Fruit fly (Drosophila melanogaster): ENCODE measurements around the gene CG7702.

CG7702 gene

dm6 chr3R:18671112-18671729, 2.0 kb downstream of the CG7702 start, which contains the start of gene CG31230:
Gene CG31230 (plus strand): TSS chr3R:18671679.
- no peak for TF ChIP-seq jim (GFP tag; optimal IDR thresholded peaks at IDR 0.05)

- TF ChIP-seq GATAd (GFP tag; optimal IDR thresholded peaks at IDR 0.05): no peak
- TF ChIP-seq Dfd (GFP tag; optimal IDR thresholded peaks at IDR 0.05): no peak
- TF ChIP-seq foxo (GFP tag; optimal IDR thresholded peaks at IDR 0.05): no peak
- TF ChIP-seq Myc (optimal IDR thresholded peaks at IDR 0.05): peak; percentile 80
- TF ChIP-seq ey (GFP tag; optimal IDR thresholded peaks at IDR 0.05): no peak
- no peak for TF ChIP-seq CG32264 (GFP tag; optimal IDR thresholded peaks at IDR 0.05)
These were observed 8.3 kb downstream of the CG7702 start, which contains the start of the genes dind and CG7706 for dm6 chr3R:18677500-18677940. Gene dind (minus strand): TSS chr3R:18677539. Gene CG7706 (plus strand): TSS chr3R:18677818.

dm6 chr3R:18680332-18680731, 11.1 kb downstream of the CG7702 start, which contains the start of the genes CG46318 and ChT:
Gene CG46318 (plus strand): TSS chr3R:18680604.
Gene ChT (plus strand): TSS chr3R:18680604.
- TF ChIP-seq psq (GFP tag; optimal IDR thresholded peaks at IDR 0.05): no peak
- TF ChIP-seq br (GFP tag; optimal IDR thresholded peaks at IDR 0.05): no peak
- no peak for TF ChIP-seq rgr (GFP tag; optimal IDR thresholded peaks at IDR 0.05)
- no peak for TF ChIP-seq CG32264 (GFP tag; optimal IDR thresholded peaks at IDR 0.05)

DNA sequence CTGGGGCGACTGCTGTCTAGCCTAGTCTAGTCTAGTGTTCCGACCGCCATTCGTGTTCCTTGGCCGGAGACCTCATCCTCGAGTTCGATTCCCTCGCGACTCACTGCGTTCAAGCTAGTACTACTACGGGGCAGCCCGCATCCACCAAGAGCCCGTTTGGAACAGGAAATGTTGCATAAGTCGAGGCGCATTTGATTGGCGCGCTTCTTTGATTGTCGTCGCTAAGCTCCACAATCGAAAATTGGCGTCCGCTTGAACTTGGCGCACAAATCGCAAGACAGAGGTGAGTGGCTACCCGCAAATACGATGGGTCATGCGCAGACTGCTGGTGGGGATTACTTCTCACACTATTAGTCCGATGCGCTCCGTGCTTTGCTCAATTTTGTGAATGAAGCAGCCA, 11.9 kb downstream of the CG7702 start:
- TF ChIP-seq N (GFP tag; optimal IDR thresholded peaks at IDR 0.05): no peak
- TF ChIP-seq dmrt93B (GFP tag; optimal IDR thresholded peaks at IDR 0.05): no peak
- no peak for TF ChIP-seq Hr83 (GFP tag; optimal IDR thresholded peaks at IDR 0.05; ENCODE audit: poor library complexity, severe bottlenecking)
- TF ChIP-seq CG9705 (GFP tag; optimal IDR thresholded peaks at IDR 0.05): no peak
- no peak for TF ChIP-seq CrebA (GFP tag; optimal IDR thresholded peaks at IDR 0.05; ENCODE audit: borderline replicate concordance)
- no peak for TF ChIP-seq Jra (GFP tag; optimal IDR thresholded peaks at IDR 0.05)
- TF ChIP-seq OdsH (GFP tag; optimal IDR thresholded peaks at IDR 0.05): no peak
- no peak for TF ChIP-seq Myc (optimal IDR thresholded peaks at IDR 0.05)
- TF ChIP-seq tai (GFP tag; optimal IDR thresholded peaks at IDR 0.05): no peak
- no peak for TF ChIP-seq sv (GFP tag; optimal IDR thresholded peaks at IDR 0.05)

dm6 chr3R:18692619-18693018, 23.4 kb downstream of the CG7702 start, which contains the start of gene Muc91C:
Gene Muc91C (minus strand): TSS chr3R:18692719.
- TF ChIP-seq Hnf4 (GFP tag; optimal IDR thresholded peaks at IDR 0.05) (no peak), tai (GFP tag; optimal IDR thresholded peaks at IDR 0.05) (no peak), Myc (optimal IDR thresholded peaks at IDR 0.05) (no peak), ey (GFP tag; optimal IDR thresholded peaks at IDR 0.05) (no peak), rgr (GFP tag; optimal IDR thresholded peaks at IDR 0.05) (no peak), Sp1 (GFP tag; optimal IDR thresholded peaks at IDR 0.05) (no peak), brk (GFP tag; optimal IDR thresholded peaks at IDR 0.05) (no peak), CG9705 (GFP tag; optimal IDR thresholded peaks at IDR 0.05) (no peak), HLH106 (tag; optimal IDR thresholded peaks at IDR 0.05) (no peak), Abd-B (GFP tag; optimal IDR thresholded peaks at IDR 0.05) (no peak), sage (GFP tag; optimal IDR thresholded peaks at IDR 0.05) (no peak), Hr83 (GFP tag; optimal IDR thresholded peaks at IDR 0.05; ENCODE audit: poor library complexity, severe bottlenecking) (no peak), Jra (GFP tag; optimal IDR thresholded peaks at IDR 0.05) (no peak), lola (GFP tag; optimal IDR thresholded peaks at IDR 0.05) (no peak), pan (optimal IDR thresholded peaks at IDR 0.05) (no peak), psq (GFP tag; optimal IDR thresholded peaks at IDR 0.05) (no peak)

- TF ChIP-seq foxo (GFP tag; optimal IDR thresholded peaks at IDR 0.05) (no peak), Hnf4 (GFP tag; optimal IDR thresholded peaks at IDR 0.05) (no peak), Mio (GFP tag; optimal IDR thresholded peaks at IDR 0.05) (no peak), br (GFP tag; optimal IDR thresholded peaks at IDR 0.05) (no peak)
These were observed 24.4 kb downstream of the CG7702 start, which contains the start of gene CG14300 for dm6 chr3R:18693611-18694010. Gene CG14300 (minus strand): TSS chr3R:18693711.

DNA sequence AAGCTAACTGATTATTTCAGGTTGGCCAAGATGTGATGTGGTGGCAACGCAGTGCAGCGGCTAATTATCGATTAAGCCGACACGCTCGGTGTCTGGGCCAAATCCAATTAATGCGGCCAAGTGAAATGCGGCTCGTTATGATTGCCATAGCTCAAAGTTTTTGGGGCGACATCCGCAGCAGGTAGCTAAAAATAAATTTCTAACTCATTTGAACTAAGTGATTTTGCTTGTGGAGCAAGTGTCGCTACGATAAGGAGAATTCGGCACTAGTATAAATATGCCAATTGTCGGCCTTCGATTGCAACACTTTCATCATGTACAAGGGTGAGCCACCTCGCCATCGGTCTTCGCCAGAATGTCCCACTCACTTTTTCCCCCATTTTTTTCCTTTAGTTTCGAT, 25.8 kb downstream of the CG7702 start, which contains the start of gene CG34282:
Gene CG34282 (plus strand): TSS at position 301 of the 400 bp plus-strand sequence.
- TF ChIP-seq CG9705 (GFP tag; optimal IDR thresholded peaks at IDR 0.05): no peak
- TF ChIP-seq psq (GFP tag; optimal IDR thresholded peaks at IDR 0.05): no peak
- TF ChIP-seq tai (GFP tag; optimal IDR thresholded peaks at IDR 0.05): no peak
- no peak for TF ChIP-seq Rel (GFP tag; optimal IDR thresholded peaks at IDR 0.05)
- no peak for TF ChIP-seq Rel (tag; optimal IDR thresholded peaks at IDR 0.05)
- no peak for TF ChIP-seq Dfd (GFP tag; optimal IDR thresholded peaks at IDR 0.05)
- TF ChIP-seq Hr83 (GFP tag; optimal IDR thresholded peaks at IDR 0.05; ENCODE audit: poor library complexity, severe bottlenecking): no peak
- TF ChIP-seq Vsx2 (GFP tag; optimal IDR thresholded peaks at IDR 0.05; ENCODE audit: partially characterized antibody): no peak
- no peak for TF ChIP-seq Dif (GFP tag; optimal IDR thresholded peaks at IDR 0.05; ENCODE audit: partially characterized antibody)
- TF ChIP-seq ey (GFP tag; optimal IDR thresholded peaks at IDR 0.05): no peak

Data from whole organism, wandering third instar larva.